Worm (Caenorhabditis elegans) whole organism, L1 larva: ENCODE data around the gene ZK622.5.

ENCODE experiments used
- blmp-1 ChIP-seq: fragments of 150-350 bp; optimal IDR thresholded peaks from 2 replicates; lab custom pipeline; 2014; ENCODE audit warnings: missing biosample characterization, missing genetic modification characterization
- fos-1 ChIP-seq: fragments of 150-350 bp; optimal IDR thresholded peaks from 2 replicates; lab custom pipeline; 2014; ENCODE audit warnings: missing biosample characterization, missing genetic modification characterization
- nhr-28 ChIP-seq: fragments of 150-350 bp; optimal IDR thresholded peaks from 2 replicates; lab custom pipeline; 2014; ENCODE audit warnings: missing biosample characterization, missing genetic modification characterization

ce11 chrII:5282740-5283281 lies 6.4 kb upstream of the ZK622.5 start:
- TF ChIP-seq nhr-28 (tag; lab: Kevin White, UChicago) (no peak), fos-1 (no peak), blmp-1 (tag; lab: Kevin White, UChicago) (no peak)
